Worm (Caenorhabditis elegans): Measurements from ENCODE around the gene fbxb-104.

DNA sequence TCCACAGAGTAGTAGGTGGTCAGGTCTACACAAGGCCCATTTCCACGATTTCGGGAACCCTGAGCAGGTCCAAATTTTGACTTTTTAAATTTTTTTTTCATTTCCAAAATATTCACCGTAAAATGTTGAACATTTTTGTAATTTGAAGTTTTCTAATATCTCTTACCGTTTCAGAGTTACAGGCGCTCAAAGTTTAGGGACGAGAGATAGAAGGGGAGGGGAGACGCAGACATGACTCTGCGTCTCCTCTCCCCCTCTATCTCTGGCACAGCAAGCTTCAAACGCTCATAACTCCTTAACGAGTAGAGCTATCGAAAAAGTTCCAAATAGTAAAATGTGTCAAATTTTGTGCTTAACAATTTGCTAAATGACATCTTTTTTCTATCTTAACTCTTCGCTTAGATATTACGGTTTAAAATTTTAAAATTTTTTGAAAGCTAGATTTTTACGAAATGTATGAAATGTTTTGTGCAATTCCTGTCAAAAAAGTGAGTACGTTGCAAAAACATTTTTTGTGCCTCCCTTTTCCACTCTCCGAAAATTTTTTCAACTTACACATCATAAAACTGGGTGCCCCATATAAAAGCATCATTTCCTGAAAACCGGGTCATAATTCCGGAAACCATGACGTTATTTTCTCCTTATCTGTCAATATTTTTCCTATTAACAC is 38.4 kb upstream of the fbxb-104 start, which contains the start of the genes Y49F6B.14 and clec-125:
- TF ChIP-seq elt-3 (tag; optimal IDR thresholded peaks at IDR 0.05) (no peak), lsy-2 (tag; optimal IDR thresholded peaks at IDR 0.05) (no peak), ceh-39 (tag; optimal IDR thresholded peaks at IDR 0.05) (no peak), ztf-11 (tag; optimal IDR thresholded peaks at IDR 0.05) (no peak)

Measured in whole organism, mixed stage, embryonic.